Worm (Caenorhabditis elegans) whole organism, young adult: ENCODE data around the gene F55C9.11.

Experiments
- B0261.1 ChIP-seq: sonication (generic microtip); optimal IDR thresholded peaks from 2 replicates; lab custom pipeline; 2016; ENCODE audit warnings: mild to moderate bottlenecking, missing genetic modification characterization, moderate library complexity, missing compliant biosample characterization
- C06A6.2 ChIP-seq: fragments of 200-800 bp; sonication (Bioruptor generic); conservative IDR thresholded peaks from 2 replicates; pipeline ENCODE4 v1.3.6; 2022; ENCODE audit warnings: missing genetic modification characterization, missing compliant biosample characterization
- F37B4.10 ChIP-seq: fragments of 200-800 bp; sonication (Bioruptor generic); IDR thresholded peaks from 2 replicates; pipeline ENCODE4 v1.3.6; 2022; ENCODE audit warnings: missing genetic modification characterization, missing compliant biosample characterization
- F49E8.2 ChIP-seq: sonication (generic microtip); optimal IDR thresholded peaks from 3 replicates; lab custom pipeline; 2017; ENCODE audit warnings: missing genetic modification characterization, mild to moderate bottlenecking, missing compliant biosample characterization, antibody characterized with exemption, moderate library complexity; ENCODE audit not compliant: insufficient read depth
- Y53F4B.3 ChIP-seq: fragments of 200-800 bp; sonication (Bioruptor generic); IDR thresholded peaks from 2 replicates; pipeline ENCODE4 v1.3.6; 2022; ENCODE audit warnings: missing genetic modification reagents, missing genetic modification characterization, missing compliant biosample characterization
- ZK185.1 ChIP-seq: sonication (generic microtip); optimal IDR thresholded peaks from 2 replicates; lab custom pipeline; 2016; ENCODE audit warnings: mild to moderate bottlenecking, missing genetic modification characterization, missing compliant biosample characterization; ENCODE audit not compliant: poor library complexity, severe bottlenecking
- attf-6 ChIP-seq: fragments of 200-800 bp; sonication (Bioruptor generic); IDR thresholded peaks from 2 replicates; pipeline ENCODE4 v1.3.6; 2022; ENCODE audit warnings: missing genetic modification reagents, missing genetic modification characterization, missing compliant biosample characterization
- ceh-100 ChIP-seq: fragments of 200-800 bp; sonication (Bioruptor generic); IDR thresholded peaks from 2 replicates; pipeline ENCODE4 v1.3.6; 2022; ENCODE audit warnings: missing genetic modification reagents, missing genetic modification characterization, missing compliant biosample characterization
- ceh-58 ChIP-seq: fragments of 200-800 bp; sonication (Bioruptor generic); IDR thresholded peaks from 2 replicates; pipeline ENCODE4 v1.3.6; 2022; ENCODE audit warnings: missing genetic modification characterization, missing compliant biosample characterization
- efl-1 ChIP-seq: fragments of 150-350 bp; optimal IDR thresholded peaks from 2 replicates; lab custom pipeline; 2014; ENCODE audit warnings: missing biosample characterization, missing genetic modification reagents, missing genetic modification characterization
- egl-18 ChIP-seq: fragments of 200-800 bp; sonication (Bioruptor generic); IDR thresholded peaks from 2 replicates; pipeline ENCODE4 v1.3.6; 2022; ENCODE audit warnings: missing genetic modification reagents, missing genetic modification characterization, missing compliant biosample characterization
- egrh-3 ChIP-seq: fragments of 200-800 bp; sonication (Bioruptor generic); IDR thresholded peaks from 2 replicates; pipeline ENCODE4 v1.3.6; 2022; ENCODE audit warnings: missing genetic modification reagents, missing genetic modification characterization, missing compliant biosample characterization
- hsf-1 ChIP-seq: fragments of 200-800 bp; sonication (Bioruptor generic); IDR thresholded peaks from 2 replicates; pipeline ENCODE4 v1.3.6; 2022; ENCODE audit warnings: missing genetic modification reagents, missing genetic modification characterization, missing compliant biosample characterization
- lag-1 ChIP-seq: fragments of 200-800 bp; sonication (Bioruptor generic); IDR thresholded peaks from 2 replicates; pipeline ENCODE4 v1.3.6; 2022; ENCODE audit warnings: missing genetic modification reagents, missing genetic modification characterization, missing compliant biosample characterization
- lin-35 ChIP-seq, 3 experiments: fragments of 150-350 bp in 2 of 3; sonication (generic microtip) in 1 of 3; optimal IDR thresholded peaks; 2 replicates each; lab custom pipeline; 2014 to 2018; ENCODE audit warnings: missing biosample characterization in 3 of 3, missing genetic modification characterization in 3 of 3, missing genetic modification reagents in 3 of 3
- lin-40 ChIP-seq: sonication (generic microtip); optimal IDR thresholded peaks from 2 replicates; lab custom pipeline; 2016; ENCODE audit warnings: missing genetic modification characterization, mild to moderate bottlenecking, missing compliant biosample characterization, missing genotype, missing genetic modification reagents
- lir-1 ChIP-seq: fragments of 200-800 bp; sonication (Bioruptor generic); conservative IDR thresholded peaks from 2 replicates; pipeline ENCODE4 v1.3.6; 2022; ENCODE audit warnings: missing genetic modification reagents, missing genetic modification characterization, missing compliant biosample characterization
- madf-3 ChIP-seq: fragments of 200-800 bp; sonication (Bioruptor generic); IDR thresholded peaks from 2 replicates; pipeline ENCODE4 v1.3.6; 2022; ENCODE audit warnings: missing genetic modification reagents, missing genetic modification characterization, missing compliant biosample characterization
- madf-6 ChIP-seq: fragments of 200-800 bp; sonication (Bioruptor generic); IDR thresholded peaks from 2 replicates; pipeline ENCODE4 v1.3.6; 2022; ENCODE audit warnings: missing genetic modification reagents, missing genetic modification characterization, missing compliant biosample characterization
- madf-8 ChIP-seq: fragments of 200-800 bp; sonication (Bioruptor generic); conservative IDR thresholded peaks from 2 replicates; pipeline ENCODE4 v1.3.6; 2022; ENCODE audit warnings: missing genetic modification reagents, missing genetic modification characterization, missing compliant biosample characterization
- mcd-1 ChIP-seq: fragments of 200-800 bp; sonication (Bioruptor generic); IDR thresholded peaks from 2 replicates; pipeline ENCODE4 v1.3.6; 2022; ENCODE audit warnings: missing genetic modification reagents, missing genetic modification characterization, missing compliant biosample characterization
- mel-28 ChIP-seq: sonication (generic microtip); optimal IDR thresholded peaks from 2 replicates; lab custom pipeline; 2016; ENCODE audit warnings: borderline replicate concordance, mild to moderate bottlenecking, missing genetic modification characterization, missing compliant biosample characterization
- nfya-2 ChIP-seq: fragments of 200-800 bp; sonication (Bioruptor generic); IDR thresholded peaks from 2 replicates; pipeline ENCODE4 v1.3.6; 2022; ENCODE audit warnings: missing genetic modification reagents, missing genetic modification characterization, missing compliant biosample characterization
- pbrm-1 ChIP-seq: fragments of 200-800 bp; sonication (Bioruptor generic); IDR thresholded peaks from 2 replicates; pipeline ENCODE4 v1.3.6; 2022; ENCODE audit warnings: missing genetic modification reagents, missing genetic modification characterization, missing compliant biosample characterization
- sdz-38 ChIP-seq: sonication (generic microtip); optimal IDR thresholded peaks from 2 replicates; lab custom pipeline; 2016; ENCODE audit warnings: missing genotype, missing genetic modification characterization, missing compliant biosample characterization
- sea-2 ChIP-seq: fragments of 200-800 bp; sonication (Bioruptor generic); IDR thresholded peaks from 2 replicates; pipeline ENCODE4 v1.3.6; 2022; ENCODE audit warnings: missing genetic modification characterization, missing compliant biosample characterization
- snpc-1.1 ChIP-seq: sonication (generic microtip); optimal IDR thresholded peaks from 2 replicates; lab custom pipeline; 2017; ENCODE audit warnings: missing genetic modification characterization, mild to moderate bottlenecking, missing compliant biosample characterization, antibody characterized with exemption, moderate library complexity, missing genotype, missing genetic modification reagents; ENCODE audit not compliant: insufficient read depth
- snpc-4 ChIP-seq, 5 experiments: fragments of 150-350 bp in 1 of 5; sonication (generic microtip) in 4 of 5; optimal IDR thresholded peaks; 2 replicates each; lab custom pipeline; 2014 to 2018; ENCODE audit warnings: missing genetic modification characterization in 5 of 5, missing biosample characterization in 3 of 5, antibody characterized with exemption in 2 of 5, mild to moderate bottlenecking in 2 of 5, missing compliant biosample characterization in 2 of 5, missing genotype in 2 of 5, moderate library complexity in 2 of 5, missing genetic modification reagents in 1 of 5
- somi-1 ChIP-seq: fragments of 200-800 bp; sonication (Bioruptor generic); optimal IDR thresholded peaks from 2 replicates; lab custom pipeline; 2018; ENCODE audit warnings: mild to moderate bottlenecking, missing genetic modification characterization, missing compliant biosample characterization
- sptf-2 ChIP-seq: fragments of 200-800 bp; sonication (Bioruptor generic); optimal IDR thresholded peaks from 2 replicates; lab custom pipeline; 2018; ENCODE audit warnings: mild to moderate bottlenecking, missing genetic modification characterization, missing compliant biosample characterization
- zfh-2 ChIP-seq: fragments of 200-800 bp; sonication (Bioruptor generic); conservative IDR thresholded peaks from 2 replicates; pipeline ENCODE4 v1.3.6; 2022; ENCODE audit warnings: missing genetic modification reagents, missing genetic modification characterization, missing compliant biosample characterization
- ztf-22 ChIP-seq: fragments of 200-800 bp; sonication (Bioruptor generic); optimal IDR thresholded peaks from 2 replicates; lab custom pipeline; 2018; ENCODE audit warnings: mild to moderate bottlenecking, missing genetic modification characterization, moderate library complexity, missing compliant biosample characterization
- ztf-25 ChIP-seq: fragments of 200-800 bp; sonication (Bioruptor generic); IDR thresholded peaks from 2 replicates; pipeline ENCODE4 v1.3.6; 2022; ENCODE audit warnings: missing genetic modification reagents, missing genetic modification characterization, missing compliant biosample characterization
- ztf-3 ChIP-seq: fragments of 200-800 bp; sonication (Bioruptor generic); optimal IDR thresholded peaks from 2 replicates; lab custom pipeline; 2018; ENCODE audit warnings: mild to moderate bottlenecking, missing genetic modification characterization, missing compliant biosample characterization

Gene F55C9.11

DNA sequence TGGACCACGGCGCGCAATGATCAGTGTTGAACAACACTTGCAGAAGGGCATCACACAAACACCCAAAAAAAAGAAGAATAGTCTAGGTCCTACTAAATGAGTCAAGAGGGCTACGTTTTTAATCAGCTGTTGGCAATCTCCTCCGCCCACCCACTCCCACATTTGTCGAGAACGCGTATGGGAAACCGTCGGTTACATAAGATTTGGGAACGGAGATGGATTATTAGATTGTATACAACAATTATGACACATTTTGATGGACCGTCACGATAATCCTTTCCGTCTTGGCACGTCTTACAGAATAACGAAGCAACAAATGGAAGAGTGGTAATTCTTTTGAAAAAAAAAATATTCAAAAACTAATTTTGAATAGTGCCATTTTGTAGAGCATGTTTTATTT lies 23.6 kb downstream of the F55C9.11 start:
- TF ChIP-seq ztf-22 (GFP tag; lab: Kevin White, UChicago) = no peak
- TF ChIP-seq snpc-1.1 (tag; lab: Kevin White, UChicago) = no peak
- TF ChIP-seq sea-2 (GFP tag; lab: Robert Waterston, UW) = no peak
- TF ChIP-seq lag-1 (GFP tag; lab: Robert Waterston, UW) = no peak
- no peak for TF ChIP-seq lir-1 (GFP tag; lab: Robert Waterston, UW)
- no peak for TF ChIP-seq attf-6 (GFP tag; lab: Robert Waterston, UW)
- TF ChIP-seq ceh-58 (GFP tag; lab: Robert Waterston, UW) = no peak
- TF ChIP-seq madf-6 = no peak
- TF ChIP-seq F37B4.10 = no peak
- TF ChIP-seq F49E8.2 (tag; lab: Kevin White, UChicago) = no peak
- TF ChIP-seq ztf-3 (GFP tag; lab: Kevin White, UChicago) = no peak
- TF ChIP-seq mcd-1 (GFP tag; lab: Robert Waterston, UW) = no peak
- TF ChIP-seq madf-3 (GFP tag; lab: Robert Waterston, UW) = no peak

DNA sequence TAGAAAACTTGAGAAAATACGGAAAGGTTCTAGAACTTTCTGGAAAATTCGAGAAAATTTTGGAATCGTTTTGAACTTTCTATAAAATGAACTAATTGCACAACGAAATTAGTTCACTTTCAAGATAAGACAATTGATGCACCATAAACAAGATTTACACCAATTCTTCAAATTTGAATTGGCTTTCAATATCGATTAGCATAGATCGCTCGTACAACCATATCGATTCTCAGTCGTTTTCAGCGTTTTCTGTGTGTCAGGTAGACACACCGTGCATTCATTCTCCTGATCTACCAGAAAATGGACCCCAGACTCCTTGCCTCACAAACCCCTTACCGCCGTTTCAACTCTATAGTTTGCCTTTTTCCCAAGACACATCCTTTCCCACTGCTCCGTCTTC lies 27.2 kb downstream of the F55C9.11 start, which contains the start of gene fbxb-117:
Gene fbxb-117 (plus strand): TSS at position 301 of the 400 bp plus-strand sequence.
- TF ChIP-seq nfya-2 = no peak
- no peak for TF ChIP-seq C06A6.2 (GFP tag; lab: Robert Waterston, UW)
- no peak for TF ChIP-seq sptf-2
- no peak for TF ChIP-seq efl-1 (GFP tag; lab: Kevin White, UChicago)
- TF ChIP-seq lin-40 (tag; lab: Kevin White, UChicago) = no peak

DNA sequence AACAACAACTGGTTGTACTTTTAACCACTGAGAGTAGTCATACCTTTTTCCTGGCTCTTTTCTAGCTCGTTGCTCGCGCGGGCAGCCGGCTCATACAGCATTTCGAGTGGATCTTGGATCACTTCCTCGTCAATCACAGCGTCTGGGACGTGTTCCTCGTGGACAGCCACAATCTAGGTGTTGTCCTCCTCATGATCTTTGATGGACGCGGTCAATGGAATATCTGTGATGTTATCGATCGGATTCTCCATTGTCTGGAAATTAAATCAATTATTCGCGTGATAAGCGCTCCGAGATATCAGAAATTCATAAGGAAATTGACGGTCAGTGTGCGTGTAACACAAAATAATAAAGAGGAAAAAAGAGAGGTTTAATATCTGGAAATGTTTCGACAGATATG lies 29.6 kb downstream of the F55C9.11 start, which contains the start of gene F21D9.8:
Gene F21D9.8 (minus strand): TSS at position 101 of the 400 bp plus-strand sequence.
- TF ChIP-seq Y53F4B.3 (GFP tag; lab: Robert Waterston, UW) = no peak
- TF ChIP-seq sea-2 (GFP tag; lab: Robert Waterston, UW) = no peak
- no peak for TF ChIP-seq madf-8
- no peak for TF ChIP-seq lag-1 (GFP tag; lab: Robert Waterston, UW)
- TF ChIP-seq B0261.1 (tag; lab: Kevin White, UChicago) = no peak
- TF ChIP-seq ZK185.1 (tag; lab: Kevin White, UChicago) = no peak
- no peak for TF ChIP-seq nfya-2
- TF ChIP-seq sdz-38 (tag; lab: Kevin White, UChicago) = no peak
- TF ChIP-seq mel-28 = no peak
- TF ChIP-seq mcd-1 (GFP tag; lab: Robert Waterston, UW) = no peak
- no peak for TF ChIP-seq hsf-1 (GFP tag; lab: Robert Waterston, UW)
- TF ChIP-seq lin-35 (GFP tag; optimal IDR thresholded peaks at IDR 0.05; lab: Kevin White, UChicago) = no peak
- no peak for TF ChIP-seq pbrm-1 (GFP tag; lab: Robert Waterston, UW)
- TF ChIP-seq egl-18 (GFP tag; lab: Robert Waterston, UW) = no peak
- TF ChIP-seq snpc-4 (GFP tag; optimal IDR thresholded peaks at IDR 0.05; lab: Kevin White, UChicago) = no peak
- no peak for TF ChIP-seq snpc-4 (tag; optimal IDR thresholded peaks at IDR 0.05; lab: Kevin White, UChicago)
- TF ChIP-seq somi-1 = no peak

DNA sequence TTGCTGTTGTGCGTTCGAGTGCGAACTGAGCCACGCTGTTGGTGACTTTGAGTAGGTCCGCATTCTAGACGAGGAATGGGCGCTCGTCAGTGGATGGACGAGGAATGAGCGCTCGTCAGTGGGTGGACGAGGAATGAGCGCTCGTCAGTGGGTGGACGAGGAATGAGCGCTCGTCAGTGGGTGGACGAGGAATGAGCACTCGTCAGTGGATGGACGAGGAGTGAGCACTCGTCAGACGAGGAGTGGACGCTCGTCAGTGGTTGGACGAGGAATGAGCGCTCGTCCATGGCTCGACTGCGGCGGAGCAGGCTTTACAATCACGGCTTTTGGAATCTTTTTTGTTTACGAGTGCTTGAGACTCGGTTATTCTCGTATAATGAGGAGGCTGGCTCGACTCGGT lies 31.0 kb downstream of the F55C9.11 start:
- peak; percentile 23; the same call in 1 of the 2 replicates for TF ChIP-seq egrh-3 (GFP tag; lab: Robert Waterston, UW)
- TF ChIP-seq zfh-2 = peak; percentile 63; the same call in 1 of the 2 replicates
- TF ChIP-seq ceh-100 (GFP tag; lab: Robert Waterston, UW) = no peak
- TF ChIP-seq lin-35 (GFP tag; optimal IDR thresholded peaks at IDR 0.05; lab: Kevin White, UChicago) = no peak
- TF ChIP-seq ztf-25 (GFP tag; lab: Robert Waterston, UW) = no peak
- TF ChIP-seq, all 124 proteins: peak for 2
